Worm (Caenorhabditis elegans): ENCODE data around the gene F49C12.1.

DNA sequence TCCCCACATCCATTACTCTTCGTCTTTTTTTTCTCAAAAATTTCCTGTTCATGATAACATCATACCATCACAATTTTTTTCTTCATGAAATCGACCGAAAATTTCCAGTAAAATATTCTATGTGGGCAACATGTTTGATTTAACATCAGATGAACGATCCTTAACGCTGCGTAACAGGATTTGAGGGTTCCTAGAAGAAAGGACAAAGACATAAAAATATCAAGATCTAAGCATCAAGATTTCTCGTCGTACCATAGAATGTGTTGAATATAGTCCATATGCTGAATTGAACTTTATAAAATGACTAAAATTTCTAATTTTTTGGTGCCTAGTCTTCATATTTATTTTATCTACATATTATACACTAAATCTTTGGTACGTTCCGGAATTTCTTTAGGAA is 4.0 kb upstream of the F49C12.1 start, which contains the start of gene F49C12.3:
- no peak for TF ChIP-seq snpc-4 (tag; optimal IDR thresholded peaks at IDR 0.05)
- no peak for TF ChIP-seq Y105C5A.15 (GFP tag; IDR thresholded peaks at IDR 0.05)
- TF ChIP-seq lin-13 (GFP tag; optimal IDR thresholded peaks at IDR 0.05), result no peak
- no peak for TF ChIP-seq ztf-11 (tag; optimal IDR thresholded peaks at IDR 0.05)
- no peak for TF ChIP-seq fkh-10 (GFP tag; optimal IDR thresholded peaks at IDR 0.05)

Data from whole organism, L4 larva.